Fruit fly (Drosophila melanogaster): Measurements from ENCODE around the gene CG31301.
A peak's percentile ranks its signal among the peaks of the same experiment; 100 is the strongest.

Gene CG31301

DNA sequence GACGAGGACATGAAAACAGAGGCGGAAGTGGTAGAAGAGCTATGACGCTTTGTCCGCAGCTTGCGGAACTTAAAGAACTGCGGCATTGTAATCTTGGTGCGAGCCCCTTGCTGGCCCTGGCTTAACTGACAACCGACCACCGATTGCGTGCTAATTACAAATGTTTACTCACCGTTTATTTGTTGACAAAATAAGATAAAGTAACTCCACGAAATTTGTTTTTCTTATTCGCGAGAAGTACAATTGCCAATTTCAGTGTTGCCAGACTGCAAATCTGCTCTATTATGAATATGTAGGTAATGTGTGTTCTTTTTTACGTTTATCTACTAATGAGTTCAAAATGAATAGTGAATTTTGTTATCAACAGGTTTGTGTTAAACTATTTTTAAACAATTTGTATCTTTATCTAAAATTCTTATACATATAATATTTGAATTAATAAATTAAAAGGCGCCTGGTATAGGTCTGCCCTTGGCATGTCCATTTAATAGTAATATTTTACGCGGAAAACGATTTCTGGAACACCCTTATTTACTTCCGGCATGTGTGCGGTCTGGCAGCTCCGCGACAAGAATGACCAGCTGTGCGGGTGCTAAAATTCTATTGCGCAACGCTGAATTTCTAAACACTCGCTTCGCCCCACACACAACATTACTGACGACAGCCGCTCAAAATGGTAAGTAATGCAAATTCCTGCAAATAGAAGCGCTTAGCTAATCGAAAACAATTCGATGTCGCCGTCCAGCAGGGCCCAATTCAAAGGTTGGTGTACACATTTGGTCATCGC is 10.8 kb downstream of the CG31301 start, which contains the start of the genes Atg4b and Hibch (continued):
- TF ChIP-seq CG7963 (GFP tag; IDR thresholded peaks at IDR 0.05; ENCODE audit: partially characterized antibody), result no peak
- peak; percentile 77 for TF ChIP-seq kni (GFP tag; optimal IDR thresholded peaks at IDR 0.05)
- peak; percentile 73 for TF ChIP-seq Mrtf (GFP tag; IDR thresholded peaks at IDR 0.05)
- TF ChIP-seq Trl (optimal IDR thresholded peaks at IDR 0.05), result no peak
- TF ChIP-seq Trl (GFP tag; optimal IDR thresholded peaks at IDR 0.05), result no peak
- peak; percentile 18; the same call in 1 of the 2 replicates for TF ChIP-seq wor (GFP tag; IDR thresholded peaks at IDR 0.05)
- TF ChIP-seq NfI (GFP tag; optimal IDR thresholded peaks at IDR 0.05), result peak; percentile 85
- no peak for TF ChIP-seq CG33213 (GFP tag; optimal IDR thresholded peaks at IDR 0.05)
- peak; percentile 79 for TF ChIP-seq MESR4 (GFP tag; optimal IDR thresholded peaks at IDR 0.05)
- peak; percentile 15 for TF ChIP-seq Myb (GFP tag; optimal IDR thresholded peaks at IDR 0.05)
- no peak for TF ChIP-seq Dip2 (GFP tag; IDR thresholded peaks at IDR 0.05)
- TF ChIP-seq Sin3A (optimal IDR thresholded peaks at IDR 0.05), result no peak
- peak; percentile 76 for TF ChIP-seq Blimp-1 (GFP tag; optimal IDR thresholded peaks at IDR 0.05)
- peak; percentile 94 for TF ChIP-seq YL-1 (GFP tag; optimal IDR thresholded peaks at IDR 0.05)
- peak; percentile 83 for TF ChIP-seq CG4424 (GFP tag; optimal IDR thresholded peaks at IDR 0.05)
- peak; percentile 62 for TF ChIP-seq CG32772 (GFP tag; IDR thresholded peaks at IDR 0.05)
- peak; percentile 74; the same call in 1 of the 3 replicates for TF ChIP-seq so (GFP tag; IDR thresholded peaks at IDR 0.05)
- TF ChIP-seq Stat92E (GFP tag; optimal IDR thresholded peaks at IDR 0.05), result peak in 1 of 3 experiments; percentile 57
- TF ChIP-seq Sry-δ (GFP tag; optimal IDR thresholded peaks at IDR 0.05), result peak; percentile 8
- TF ChIP-seq ara (GFP tag; IDR thresholded peaks at IDR 0.05), result peak; percentile 71; the same call in 1 of the 2 replicates
- TF ChIP-seq kah (GFP tag; optimal IDR thresholded peaks at IDR 0.05), result peak; percentile 65
- TF ChIP-seq crp (GFP tag; optimal IDR thresholded peaks at IDR 0.05), result peak; percentile 48 to 91
- TF ChIP-seq Rx (GFP tag; IDR thresholded peaks at IDR 0.05), result peak; percentile 71; the same call in 1 of the 2 replicates
- peak; percentile 81 for TF ChIP-seq CG10267 (tag; optimal IDR thresholded peaks at IDR 0.05)
- peak; percentile 96 for TF ChIP-seq CG10543 (GFP tag; optimal IDR thresholded peaks at IDR 0.05)
- TF ChIP-seq CG17912 (GFP tag; optimal IDR thresholded peaks at IDR 0.05), result no peak
- peak; percentile 58 for TF ChIP-seq cato (GFP tag; optimal IDR thresholded peaks at IDR 0.05; ENCODE audit: borderline replicate concordance)
- no peak for TF ChIP-seq Atf-2 (GFP tag; optimal IDR thresholded peaks at IDR 0.05)
- peak; percentile 67 for TF ChIP-seq ttk (GFP tag; IDR thresholded peaks at IDR 0.05)
- peak; percentile 77 for TF ChIP-seq HmgZ (tag; optimal IDR thresholded peaks at IDR 0.05)
- peak; percentile 79 for TF ChIP-seq CG12104 (GFP tag; optimal IDR thresholded peaks at IDR 0.05)
- no peak for TF ChIP-seq p53 (GFP tag; optimal IDR thresholded peaks at IDR 0.05)
- no peak for TF ChIP-seq CG12071 (GFP tag; optimal IDR thresholded peaks at IDR 0.05)
- peak; percentile 72 for TF ChIP-seq CG9437 (GFP tag; optimal IDR thresholded peaks at IDR 0.05)
- TF ChIP-seq stwl (tag; optimal IDR thresholded peaks at IDR 0.05), result peak; percentile 51
- TF ChIP-seq fd64A (GFP tag; optimal IDR thresholded peaks at IDR 0.05), result no peak
- TF ChIP-seq gem (tag; optimal IDR thresholded peaks at IDR 0.05), result peak; percentile 92
- TF ChIP-seq CG7928 (GFP tag; optimal IDR thresholded peaks at IDR 0.05), result peak; percentile 55
- TF ChIP-seq CTCF (GFP tag; optimal IDR thresholded peaks at IDR 0.05), result no peak
- peak; percentile 83 for TF ChIP-seq CG17359 (tag; optimal IDR thresholded peaks at IDR 0.05)
- peak; percentile 49; the same call in 2 of the 3 replicates for TF ChIP-seq CG11560 (tag; IDR thresholded peaks at IDR 0.05)
- TF ChIP-seq CG4820 (GFP tag; optimal IDR thresholded peaks at IDR 0.05), result peak; percentile 76
- TF ChIP-seq CG8765 (GFP tag; IDR thresholded peaks at IDR 0.05), result peak; percentile 59; the same call in 1 of the 2 replicates
- TF ChIP-seq CG18262 (tag; optimal IDR thresholded peaks at IDR 0.05), result peak; percentile 87
- TF ChIP-seq BEAF-32 (GFP tag; optimal IDR thresholded peaks at IDR 0.05), result peak; percentile 41
- peak; percentile 69 for TF ChIP-seq CG2116 (GFP tag; optimal IDR thresholded peaks at IDR 0.05)
- peak; percentile 82 for TF ChIP-seq lmd (GFP tag; IDR thresholded peaks at IDR 0.05)
- peak; percentile 80 for TF ChIP-seq Aef1 (GFP tag; IDR thresholded peaks at IDR 0.05)
- peak; percentile 90 for TF ChIP-seq Ptx1 (GFP tag; IDR thresholded peaks at IDR 0.05)
- peak; percentile 1 for TF ChIP-seq CG9609 (GFP tag; optimal IDR thresholded peaks at IDR 0.05)
